Fruit fly (Drosophila melanogaster) whole organism, embryonic: ENCODE results near the gene gpp.
A peak's percentile ranks its signal among the peaks of the same experiment; 100 is the strongest.

Experiments
- Awh ChIP-seq: fragments of 200-800 bp; sonication (Bioruptor generic); IDR thresholded peaks from 2 replicates; pipeline ENCODE4, ENCODE4 v1.3.6; 2022; ENCODE audit warnings: missing biosample characterization, missing genetic modification characterization
- CG10979 ChIP-seq: fragments of 200-800 bp; sonication (Bioruptor generic); optimal IDR thresholded peaks from 2 replicates; lab custom pipeline; 2018; ENCODE audit warnings: missing biosample characterization, mild to moderate bottlenecking, missing genetic modification characterization, moderate library complexity
- CG11696 ChIP-seq: fragments of 200-800 bp; sonication (Bioruptor generic); IDR thresholded peaks from 2 replicates; pipeline ENCODE4 v1.3.6; 2022; ENCODE audit warnings: missing biosample characterization, missing genetic modification characterization
- CG1233 ChIP-seq: fragments of 200-800 bp; sonication (Bioruptor generic); optimal IDR thresholded peaks from 4 replicates; lab custom pipeline; 2018; ENCODE audit warnings: missing biosample characterization, mild to moderate bottlenecking, missing genetic modification characterization
- CG13894 ChIP-seq: fragments of 200-800 bp; sonication (Bioruptor generic); optimal IDR thresholded peaks from 3 replicates; lab custom pipeline; 2018; ENCODE audit warnings: missing biosample characterization, mild to moderate bottlenecking, missing genetic modification characterization, moderate library complexity
- CG14014 ChIP-seq: fragments of 200-800 bp; sonication (Bioruptor generic); IDR thresholded peaks from 2 replicates; pipeline ENCODE4 v1.3.6; 2022; ENCODE audit warnings: missing biosample characterization, missing genetic modification characterization
- CG1602 ChIP-seq: fragments of 200-800 bp; sonication (Bioruptor generic); optimal IDR thresholded peaks from 3 replicates; lab custom pipeline; 2016; ENCODE audit warnings: missing biosample characterization, missing genetic modification characterization
- CG16863 ChIP-seq: fragments of 200-800 bp; sonication (Bioruptor generic); optimal IDR thresholded peaks from 3 replicates; lab custom pipeline; 2016; ENCODE audit warnings: missing biosample characterization, missing genetic modification characterization
- CG17568 ChIP-seq: fragments of 200-800 bp; sonication (Bioruptor generic); optimal IDR thresholded peaks from 2 replicates; lab custom pipeline; 2018; ENCODE audit warnings: missing biosample characterization, mild to moderate bottlenecking, missing genetic modification characterization, moderate library complexity
- CG2202 ChIP-seq: fragments of 200-800 bp; sonication (Bioruptor generic); optimal IDR thresholded peaks from 2 replicates; lab custom pipeline; 2018; ENCODE audit warnings: missing biosample characterization, mild to moderate bottlenecking, missing genetic modification characterization
- CG2889 ChIP-seq: fragments of 200-800 bp; sonication (Bioruptor generic); IDR thresholded peaks from 3 replicates; pipeline ENCODE4 v1.3.6; 2022; ENCODE audit warnings: missing biosample characterization, missing genetic modification characterization
- CG30431 ChIP-seq: fragments of 200-800 bp; sonication (Bioruptor generic); optimal IDR thresholded peaks from 2 replicates; lab custom pipeline; 2017; ENCODE audit warnings: missing biosample characterization, missing genetic modification characterization
- CG31224 ChIP-seq: fragments of 200-800 bp; sonication (Bioruptor generic); IDR thresholded peaks from 2 replicates; pipeline ENCODE4 v1.3.6; 2022; ENCODE audit warnings: missing biosample characterization, missing genetic modification characterization
- CG31441 ChIP-seq: fragments of 200-800 bp; sonication (Bioruptor generic); IDR thresholded peaks from 2 replicates; pipeline ENCODE4 v1.3.6; 2022; ENCODE audit warnings: missing biosample characterization, missing genetic modification characterization
- CG32532 ChIP-seq: fragments of 200-800 bp; sonication (Bioruptor generic); IDR thresholded peaks from 2 replicates; pipeline ENCODE4 v1.3.6; 2022; ENCODE audit warnings: missing biosample characterization, missing genetic modification characterization
- CG33213 ChIP-seq: fragments of 200-800 bp; sonication (Bioruptor generic); optimal IDR thresholded peaks from 3 replicates; lab custom pipeline; 2016; ENCODE audit warnings: missing biosample characterization, missing genetic modification characterization
- CG4360 ChIP-seq: fragments of 200-800 bp; sonication (Bioruptor generic); IDR thresholded peaks from 2 replicates; pipeline ENCODE4 v1.3.6; 2022; ENCODE audit warnings: missing biosample characterization, missing genetic modification characterization
- CG6683 ChIP-seq: fragments of 200-800 bp; sonication (Bioruptor generic); optimal IDR thresholded peaks from 2 replicates; lab custom pipeline; 2017; ENCODE audit warnings: missing biosample characterization, mild to moderate bottlenecking, missing genetic modification characterization, missing genetic modification reagents
- CG8359 ChIP-seq: fragments of 200-800 bp; sonication (Bioruptor generic); optimal IDR thresholded peaks from 2 replicates; lab custom pipeline; 2017; ENCODE audit warnings: missing biosample characterization, mild to moderate bottlenecking, missing genetic modification characterization, borderline replicate concordance
- CG9876 ChIP-seq: fragments of 200-800 bp; sonication (Bioruptor generic); optimal IDR thresholded peaks from 2 replicates; lab custom pipeline; 2016; ENCODE audit warnings: missing biosample characterization, missing genetic modification characterization
- Dip3 ChIP-seq: fragments of 200-800 bp; sonication (Bioruptor generic); optimal IDR thresholded peaks from 3 replicates; lab custom pipeline; 2016; ENCODE audit warnings: missing biosample characterization, missing genetic modification characterization
- Drgx ChIP-seq: fragments of 200-800 bp; sonication (Bioruptor generic); IDR thresholded peaks from 2 replicates; pipeline ENCODE4 v1.3.6; 2022; ENCODE audit warnings: missing biosample characterization, missing genetic modification characterization
- Hr3 ChIP-seq: fragments of 200-800 bp; sonication (Bioruptor generic); optimal IDR thresholded peaks from 3 replicates; lab custom pipeline; 2016; ENCODE audit warnings: missing biosample characterization, missing genetic modification characterization
- Mrtf ChIP-seq: fragments of 200-800 bp; sonication (Bioruptor generic); IDR thresholded peaks from 3 replicates; pipeline ENCODE4 v1.3.6; 2022; ENCODE audit warnings: missing biosample characterization, missing genetic modification characterization
- Pdp1 ChIP-seq, 2 experiments: fragments of 200-800 bp; sonication (Bioruptor generic); optimal IDR thresholded peaks; 3 replicates each; lab custom pipeline; 2016; ENCODE audit warnings: missing biosample characterization in 2 of 2, missing genetic modification characterization in 2 of 2, mild to moderate bottlenecking in 1 of 2, moderate library complexity in 1 of 2
- Taf1 ChIP-seq: fragments of 200-800 bp; sonication (Bioruptor generic); IDR thresholded peaks from 2 replicates; pipeline ENCODE4 v1.3.6; 2022; ENCODE audit warnings: missing biosample characterization, missing genetic modification characterization
- Usf ChIP-seq: fragments of 200-800 bp; sonication (Bioruptor generic); optimal IDR thresholded peaks from 2 replicates; lab custom pipeline; 2017; ENCODE audit warnings: missing genotype, missing biosample characterization, missing genetic modification characterization
- chinmo ChIP-seq: fragments of 200-800 bp; sonication (Bioruptor generic); IDR thresholded peaks from 4 replicates; pipeline ENCODE4 v1.3.6; 2022; ENCODE audit warnings: missing biosample characterization, missing genetic modification characterization; ENCODE audit not compliant: partially characterized antibody
- chn ChIP-seq: fragments of 200-800 bp; sonication (Bioruptor generic); optimal IDR thresholded peaks from 2 replicates; lab custom pipeline; 2016; ENCODE audit warnings: missing biosample characterization, missing genetic modification characterization
- cwo ChIP-seq: fragments of 200-800 bp; sonication (Bioruptor generic); optimal IDR thresholded peaks from 3 replicates; lab custom pipeline; 2017; ENCODE audit warnings: missing biosample characterization, missing genetic modification characterization, mild to moderate bottlenecking, moderate library complexity, missing genetic modification reagents
- dmrt99B ChIP-seq: fragments of 200-800 bp; sonication (Bioruptor generic); optimal IDR thresholded peaks from 2 replicates; lab custom pipeline; 2018; ENCODE audit warnings: missing biosample characterization, mild to moderate bottlenecking, missing genetic modification characterization, moderate library complexity
- emc ChIP-seq: fragments of 200-800 bp; sonication (Bioruptor generic); optimal IDR thresholded peaks from 2 replicates; lab custom pipeline; 2016; ENCODE audit warnings: missing biosample characterization, missing genetic modification characterization
- ewg ChIP-seq: fragments of 200-800 bp; sonication (Bioruptor generic); optimal IDR thresholded peaks from 3 replicates; lab custom pipeline; 2017; ENCODE audit warnings: mild to moderate bottlenecking, missing biosample characterization, missing genetic modification reagents, missing genetic modification characterization
- eyg ChIP-seq: fragments of 200-800 bp; sonication (Bioruptor generic); optimal IDR thresholded peaks from 3 replicates; lab custom pipeline; 2016; ENCODE audit warnings: missing biosample characterization, missing genetic modification characterization
- ftz-f1 ChIP-seq: fragments of 200-800 bp; sonication (Bioruptor generic); optimal IDR thresholded peaks from 2 replicates; lab custom pipeline; 2016; ENCODE audit warnings: missing biosample characterization, missing genetic modification characterization
- hkb ChIP-seq, 2 experiments: fragments of 200-800 bp in 1 of 2; fragments of >200 bp in 1 of 2; sonication (Bioruptor generic) in 1 of 2; IDR thresholded peaks in 1 of 2; optimal IDR thresholded peaks in 1 of 2; 2 replicates each; pipeline versions ENCODE4 v1.3.6 to Lab custom; 2017 to 2022; ENCODE audit warnings: missing biosample characterization in 1 of 2, missing genetic modification characterization in 1 of 2
- mld ChIP-seq: fragments of 200-800 bp; sonication (Bioruptor generic); IDR thresholded peaks from 3 replicates; pipeline ENCODE4 v1.3.6; 2022; ENCODE audit warnings: missing biosample characterization, missing genetic modification characterization; ENCODE audit not compliant: partially characterized antibody
- pan ChIP-seq, 4 experiments: fragments of >200 bp in 3 of 4; fragments of 200-800 bp in 1 of 4; sonication (Bioruptor generic) in 1 of 4; optimal IDR thresholded peaks in 3 of 4; IDR thresholded peaks in 1 of 4; 2 replicates each; pipeline versions ENCODE4 v1.3.6 to Lab custom; 2017 to 2022; ENCODE audit warnings: missing biosample characterization in 2 of 4, missing genetic modification characterization in 2 of 4, mixed read lengths in 1 of 4
- sc ChIP-seq, 3 experiments: fragments of >200 bp in 2 of 3; fragments of 200-800 bp in 1 of 3; sonication (Bioruptor generic) in 1 of 3; optimal IDR thresholded peaks; 2 replicates in 2 of 3; 3 replicates in 1 of 3; lab custom pipeline; 2017; ENCODE audit warnings: mild to moderate bottlenecking in 1 of 3, missing biosample characterization in 1 of 3, missing genetic modification characterization in 1 of 3, missing genetic modification reagents in 1 of 3
- sna ChIP-seq: fragments of 200-800 bp; sonication (Bioruptor generic); IDR thresholded peaks from 2 replicates; pipeline ENCODE4 v1.3.6; 2022; ENCODE audit warnings: missing biosample characterization, missing genetic modification characterization; ENCODE audit not compliant: partially characterized antibody
- tgo ChIP-seq: fragments of 200-800 bp; sonication (Bioruptor generic); IDR thresholded peaks from 3 replicates; pipeline ENCODE4 v1.3.6; 2022; ENCODE audit warnings: missing biosample characterization, missing genetic modification characterization
- tin ChIP-seq: fragments of 200-800 bp; sonication (Bioruptor generic); optimal IDR thresholded peaks from 3 replicates; lab custom pipeline; 2016; ENCODE audit warnings: missing biosample characterization, missing genetic modification characterization
- tll ChIP-seq, 2 experiments: fragments of 200-800 bp in 1 of 2; fragments of >200 bp in 1 of 2; sonication (Bioruptor generic) in 1 of 2; optimal IDR thresholded peaks; 2 replicates each; lab custom pipeline; 2017 to 2019; ENCODE audit warnings: missing biosample characterization in 2 of 2, missing genetic modification characterization in 2 of 2, mild to moderate bottlenecking in 1 of 2, moderate library complexity in 1 of 2
- wdn ChIP-seq: fragments of 200-800 bp; sonication (Bioruptor generic); IDR thresholded peaks from 2 replicates; pipeline ENCODE4 v1.3.6; 2022; ENCODE audit warnings: missing biosample characterization, missing genetic modification characterization
- wek ChIP-seq: fragments of 200-800 bp; sonication (Bioruptor generic); optimal IDR thresholded peaks from 3 replicates; lab custom pipeline; 2018; ENCODE audit warnings: missing biosample characterization, mild to moderate bottlenecking, missing genetic modification characterization, moderate library complexity
- z ChIP-seq: fragments of 200-800 bp; sonication (Bioruptor generic); IDR thresholded peaks from 3 replicates; pipeline ENCODE4 v1.3.6; 2022; ENCODE audit warnings: missing biosample characterization, missing genetic modification characterization
- zf30C ChIP-seq: fragments of 200-800 bp; sonication (Bioruptor generic); optimal IDR thresholded peaks from 3 replicates; lab custom pipeline; 2018; ENCODE audit warnings: missing biosample characterization, mild to moderate bottlenecking, missing genetic modification characterization

gpp gene

DNA sequence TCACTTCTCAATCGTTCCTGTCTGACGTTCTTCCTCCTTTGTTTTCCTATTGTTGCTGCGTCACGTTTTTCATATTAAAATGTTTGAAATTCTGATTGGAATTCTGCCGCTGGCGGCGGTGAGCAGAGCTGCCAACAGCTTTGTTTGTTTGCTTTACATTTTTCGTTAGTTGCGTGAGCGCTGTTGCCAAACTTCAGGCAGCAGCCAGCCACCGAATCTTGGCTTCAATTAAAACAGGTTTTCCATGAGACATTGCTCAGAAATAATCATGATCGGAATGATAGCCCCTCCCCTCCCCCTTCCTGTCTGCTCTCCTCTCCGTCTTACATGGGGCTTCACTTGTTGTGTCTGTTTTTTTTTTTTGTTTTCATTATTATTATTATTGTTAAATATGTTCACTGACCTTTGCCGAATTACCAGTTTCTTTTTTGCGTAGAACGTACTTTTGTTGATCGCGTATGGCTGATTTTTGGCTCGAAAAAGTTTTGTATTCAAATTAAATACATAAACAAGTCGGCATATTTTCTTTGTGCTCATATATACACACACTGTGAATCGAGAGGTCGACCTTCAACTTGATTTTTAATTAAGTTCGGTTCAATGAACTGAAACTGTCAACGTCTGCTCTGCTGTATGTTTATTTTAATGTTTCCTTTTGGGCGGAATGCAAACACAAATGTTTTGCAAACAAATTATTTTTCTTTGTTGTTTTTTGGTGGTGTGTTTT is 19.7 kb downstream of the gpp start (continued):
- TF ChIP-seq tin (GFP tag; lab: Kevin White, UChicago) (no peak), hkb (optimal IDR thresholded peaks at IDR 0.05; lab: Kevin White, UChicago) (no peak), hkb (GFP tag; IDR thresholded peaks at IDR 0.05; lab: Robert Waterston, UW) (peak; percentile 43; the same call in 1 of the 2 replicates), Usf (no peak), CG17568 (GFP tag; lab: Kevin White, UChicago) (peak; percentile 43), CG1602 (no peak), Hr3 (GFP tag; lab: Kevin White, UChicago) (no peak), wek (no peak), cwo (GFP tag; lab: Kevin White, UChicago) (peak; percentile 28), CG13894 (tag; lab: Kevin White, UChicago) (peak; percentile 30), CG14014 (GFP tag; lab: Robert Waterston, UW) (no peak; the same call in 1 of the 2 replicates), Dip3 (GFP tag; lab: Kevin White, UChicago) (no peak), CG30431 (GFP tag; lab: Kevin White, UChicago) (no peak), CG33213 (GFP tag; lab: Kevin White, UChicago) (no peak), Awh (GFP tag; lab: Robert Waterston, UW) (no peak; the same call in 1 of the 2 replicates), dmrt99B (tag; lab: Kevin White, UChicago) (no peak), CG4360 (GFP tag; lab: Robert Waterston, UW) (peak; percentile 34; the same call in 1 of the 2 replicates), pan (optimal IDR thresholded peaks at IDR 0.05; lab: Kevin White, UChicago) (no peak), pan (GFP tag; optimal IDR thresholded peaks at IDR 0.05 in 1 of 2, IDR thresholded peaks at IDR 0.05 in 1 of 2) (peak in 1 of 2 experiments; percentile 50), mld (0 out of 3 replicates have a peak, but pooled peaks have one; percentile 45), CG32532 (GFP tag; lab: Robert Waterston, UW) (peak; percentile 55; the same call in 1 of the 2 replicates), chinmo (GFP tag; lab: Robert Waterston, UW) (peak; percentile 80; the same call in 1 of the 4 replicates), CG2202 (tag; lab: Kevin White, UChicago) (no peak), CG1233 (GFP tag; lab: Kevin White, UChicago) (no peak), CG2889 (GFP tag; lab: Robert Waterston, UW) (no peak), tll (GFP tag; optimal IDR thresholded peaks at IDR 0.05; lab: Kevin White, UChicago) (no peak), Taf1 (GFP tag; lab: Robert Waterston, UW) (no peak), Pdp1 (GFP tag; optimal IDR thresholded peaks at IDR 0.05; lab: Kevin White, UChicago) (peak in 1 of 2 experiments; percentile 8), chn (no peak), CG11696 (GFP tag; lab: Robert Waterston, UW) (no peak), CG16863 (GFP tag; lab: Kevin White, UChicago) (no peak), CG8359 (GFP tag; lab: Kevin White, UChicago) (no peak), CG9876 (GFP tag; lab: Kevin White, UChicago) (no peak), sc (optimal IDR thresholded peaks at IDR 0.05; lab: Kevin White, UChicago) (no peak), sc (GFP tag; optimal IDR thresholded peaks at IDR 0.05; lab: Kevin White, UChicago) (no peak), CG31441 (GFP tag; lab: Robert Waterston, UW) (no peak), CG10979 (tag; lab: Kevin White, UChicago) (no peak), ewg (GFP tag; lab: Kevin White, UChicago) (no peak), CG31224 (no peak), CG6683 (GFP tag; lab: Kevin White, UChicago) (no peak), Drgx (GFP tag; lab: Robert Waterston, UW) (no peak), emc (GFP tag; lab: Kevin White, UChicago) (no peak), zf30C (GFP tag; lab: Kevin White, UChicago) (no peak), eyg (GFP tag; lab: Kevin White, UChicago) (no peak), ftz-f1 (peak; percentile 60), z (GFP tag; lab: Robert Waterston, UW) (0 out of 3 replicates have a peak, but pooled peaks have one; percentile 12), wdn (GFP tag; lab: Robert Waterston, UW) (no peak; the same call in 1 of the 2 replicates), Mrtf (no peak), sna (no peak), tgo (peak; percentile 41; the same call in 1 of the 3 replicates)
